Fruit fly (Drosophila melanogaster): ENCODE results near the gene CG42470.

- no peak for TF ChIP-seq Ets96B (tag; optimal IDR thresholded peaks at IDR 0.05)
- TF ChIP-seq CG31627 (GFP tag; optimal IDR thresholded peaks at IDR 0.05): no peak
- no peak for TF ChIP-seq CG6854 (GFP tag; optimal IDR thresholded peaks at IDR 0.05)
- TF ChIP-seq CG7368 (GFP tag; optimal IDR thresholded peaks at IDR 0.05): no peak
- no peak for TF ChIP-seq achi (GFP tag; optimal IDR thresholded peaks at IDR 0.05)
These were observed 17.4 kb downstream of the CG42470 start for dm6 chr2L:11735975-11736374.

Measured in whole organism, prepupa.